Worm (Caenorhabditis elegans): ENCODE results near the gene acl-2.

Gene acl-2

ce11 chrV:10051855-10052254, 21.0 kb upstream of the acl-2 start, which contains the start of gene str-118:
Gene str-118, plus strand, starts transcription at chrV:10052155.
- no peak for TF ChIP-seq ceh-16 (tag; optimal IDR thresholded peaks at IDR 0.05)

- no peak for TF ChIP-seq ZK546.5 (tag; optimal IDR thresholded peaks at IDR 0.05)
- TF ChIP-seq C34F6.9 (tag; optimal IDR thresholded peaks at IDR 0.05), result no peak
- no peak for TF ChIP-seq egl-27 (tag; optimal IDR thresholded peaks at IDR 0.05)
Measured at ce11 chrV:10047189-10047588, 16.3 kb upstream of the acl-2 start.

ce11 chrV:10046503-10046902, 15.6 kb upstream of the acl-2 start:
- TF ChIP-seq blmp-1 (tag; optimal IDR thresholded peaks at IDR 0.05; ENCODE audit: insufficient read depth) (peak; percentile 38), nhr-6 (tag; optimal IDR thresholded peaks at IDR 0.05) (no peak), mdl-1 (tag; optimal IDR thresholded peaks at IDR 0.05) (no peak), nhr-25 (tag; optimal IDR thresholded peaks at IDR 0.05) (peak; percentile 67), ztf-1 (GFP tag; conservative IDR thresholded peaks at IDR 0.05) (no peak), mab-5 (tag; optimal IDR thresholded peaks at IDR 0.05) (no peak), sma-3 (GFP tag; optimal IDR thresholded peaks at IDR 0.05) (peak; percentile 3), lin-11 (tag; optimal IDR thresholded peaks at IDR 0.05) (no peak), peb-1 (tag; optimal IDR thresholded peaks at IDR 0.05) (no peak), unc-62 (GFP tag; optimal IDR thresholded peaks at IDR 0.05) (no peak), ama-1 (optimal IDR thresholded peaks at IDR 0.05) (peak; percentile 42), sma-9 (GFP tag; optimal IDR thresholded peaks at IDR 0.05) (peak; percentile 12), sma-9 (tag; optimal IDR thresholded peaks at IDR 0.05) (no peak), crh-2 (tag; optimal IDR thresholded peaks at IDR 0.05) (peak; percentile 81), F13H6.1 (tag; optimal IDR thresholded peaks at IDR 0.05) (no peak)

- TF ChIP-seq ztf-1 (GFP tag; conservative IDR thresholded peaks at IDR 0.05) (no peak), nhr-21 (tag; optimal IDR thresholded peaks at IDR 0.05) (no peak), F13H6.1 (tag; optimal IDR thresholded peaks at IDR 0.05) (peak; percentile 30), unc-39 (tag; optimal IDR thresholded peaks at IDR 0.05) (no peak), crh-2 (tag; optimal IDR thresholded peaks at IDR 0.05) (no peak), unc-62 (GFP tag; optimal IDR thresholded peaks at IDR 0.05) (no peak), lsy-2 (tag; optimal IDR thresholded peaks at IDR 0.05) (no peak), snpc-4 (tag; optimal IDR thresholded peaks at IDR 0.05) (no peak), ztf-11 (tag; optimal IDR thresholded peaks at IDR 0.05) (no peak)
Measured at ce11 chrV:10044735-10045134, 13.8 kb upstream of the acl-2 start.

- TF ChIP-seq R02D3.7 (tag; optimal IDR thresholded peaks at IDR 0.05) (no peak), ztf-4 (tag; optimal IDR thresholded peaks at IDR 0.05) (no peak), nhr-25 (tag; optimal IDR thresholded peaks at IDR 0.05) (peak; percentile 87), skn-1 (tag; optimal IDR thresholded peaks at IDR 0.05) (no peak), ZK546.5 (tag; optimal IDR thresholded peaks at IDR 0.05) (no peak), egl-27 (tag; optimal IDR thresholded peaks at IDR 0.05) (peak; percentile 63), C34F6.9 (tag; optimal IDR thresholded peaks at IDR 0.05) (peak; percentile 48), nhr-11 (tag; optimal IDR thresholded peaks at IDR 0.05) (no peak), F13H6.1 (tag; optimal IDR thresholded peaks at IDR 0.05) (peak; percentile 81), mdl-1 (tag; optimal IDR thresholded peaks at IDR 0.05) (peak; percentile 48 to 50), crh-2 (tag; optimal IDR thresholded peaks at IDR 0.05) (peak; percentile 70), ztf-11 (tag; optimal IDR thresholded peaks at IDR 0.05) (no peak), unc-55 (GFP tag; optimal IDR thresholded peaks at IDR 0.05) (peak; percentile 74), snpc-4 (tag; optimal IDR thresholded peaks at IDR 0.05) (no peak), nhr-237 (tag; optimal IDR thresholded peaks at IDR 0.05) (no peak), nhr-21 (tag; optimal IDR thresholded peaks at IDR 0.05) (peak; percentile 72), sma-9 (GFP tag; optimal IDR thresholded peaks at IDR 0.05) (peak; percentile 93), sma-9 (tag; optimal IDR thresholded peaks at IDR 0.05) (no peak), unc-62 (GFP tag; optimal IDR thresholded peaks at IDR 0.05) (no peak), ama-1 (optimal IDR thresholded peaks at IDR 0.05) (no peak), fos-1 (tag; optimal IDR thresholded peaks at IDR 0.05) (peak; percentile 56), nhr-10 (tag; optimal IDR thresholded peaks at IDR 0.05) (no peak), nhr-77 (tag; optimal IDR thresholded peaks at IDR 0.05) (no peak), nhr-6 (tag; optimal IDR thresholded peaks at IDR 0.05) (peak; percentile 83), lin-13 (GFP tag; optimal IDR thresholded peaks at IDR 0.05) (peak; percentile 31), mab-5 (tag; optimal IDR thresholded peaks at IDR 0.05) (no peak), blmp-1 (tag; optimal IDR thresholded peaks at IDR 0.05; ENCODE audit: insufficient read depth) (peak; percentile 87), sma-3 (GFP tag; optimal IDR thresholded peaks at IDR 0.05) (peak; percentile 86), nhr-12 (tag; optimal IDR thresholded peaks at IDR 0.05) (no peak), lin-11 (tag; optimal IDR thresholded peaks at IDR 0.05) (no peak), ztf-1 (GFP tag; conservative IDR thresholded peaks at IDR 0.05) (no peak), unc-39 (tag; optimal IDR thresholded peaks at IDR 0.05) (no peak), dmd-4 (tag; optimal IDR thresholded peaks at IDR 0.05) (no peak), aly-2 (tag; optimal IDR thresholded peaks at IDR 0.05) (no peak), mbf-1 (tag; optimal IDR thresholded peaks at IDR 0.05) (no peak), gmeb-1 (tag; optimal IDR thresholded peaks at IDR 0.05) (peak; percentile 58), alr-1 (tag; optimal IDR thresholded peaks at IDR 0.05) (no peak), lsy-2 (tag; optimal IDR thresholded peaks at IDR 0.05) (peak in 1 of 2 experiments; percentile 83), zag-1 (tag; optimal IDR thresholded peaks at IDR 0.05) (no peak), ceh-16 (tag; optimal IDR thresholded peaks at IDR 0.05) (no peak), nhr-129 (tag; optimal IDR thresholded peaks at IDR 0.05) (peak; percentile 78), peb-1 (tag; optimal IDR thresholded peaks at IDR 0.05) (no peak)
Measured at ce11 chrV:10043234-10043796, 12.4 kb upstream of the acl-2 start, which contains the start of gene T06E8.8. Gene T06E8.8, plus strand, starts transcription at chrV:10043746.

All from whole organism, L2 larva.